Fruit fly (Drosophila melanogaster) whole organism, embryonic: ENCODE results near the gene klar.

Source experiments
- Ada2b ChIP-seq: fragments of 200-800 bp; sonication (Bioruptor generic); IDR thresholded peaks from 2 replicates; pipeline ENCODE4 v1.3.6; 2022; ENCODE audit warnings: missing biosample characterization, missing genetic modification characterization
- Blimp-1 ChIP-seq: fragments of 200-800 bp; sonication (Bioruptor generic); optimal IDR thresholded peaks from 3 replicates; lab custom pipeline; 2018; ENCODE audit warnings: missing biosample characterization, missing genetic modification characterization, mild to moderate bottlenecking, moderate library complexity, missing genetic modification reagents
- Bteb2 ChIP-seq: fragments of 200-800 bp; sonication (Bioruptor generic); optimal IDR thresholded peaks from 2 replicates; lab custom pipeline; 2016; ENCODE audit warnings: missing biosample characterization, missing genetic modification characterization
- CG10209 ChIP-seq: fragments of 200-800 bp; sonication (Bioruptor generic); optimal IDR thresholded peaks from 3 replicates; lab custom pipeline; 2017; ENCODE audit warnings: missing biosample characterization, mild to moderate bottlenecking, missing genetic modification characterization, missing genetic modification reagents
- CG10274 ChIP-seq: fragments of 200-800 bp; sonication (Bioruptor generic); optimal IDR thresholded peaks from 3 replicates; lab custom pipeline; 2017; ENCODE audit warnings: missing biosample characterization, mild to moderate bottlenecking, missing genetic modification characterization
- CG10321 ChIP-seq: fragments of 200-800 bp; sonication (Bioruptor generic); IDR thresholded peaks from 2 replicates; pipeline ENCODE4 v1.3.6; 2022; ENCODE audit warnings: missing biosample characterization, missing genetic modification characterization
- CG10543 ChIP-seq: fragments of 200-800 bp; sonication (Bioruptor generic); optimal IDR thresholded peaks from 3 replicates; lab custom pipeline; 2017; ENCODE audit warnings: missing biosample characterization, mild to moderate bottlenecking, missing genetic modification characterization, moderate library complexity
- CG11504 ChIP-seq: fragments of 200-800 bp; sonication (Bioruptor generic); optimal IDR thresholded peaks from 3 replicates; lab custom pipeline; 2019; ENCODE audit warnings: missing biosample characterization, mild to moderate bottlenecking, missing genetic modification characterization, moderate library complexity
- CG12299 ChIP-seq: fragments of 200-800 bp; sonication (Bioruptor generic); optimal IDR thresholded peaks from 2 replicates; lab custom pipeline; 2018; ENCODE audit warnings: missing biosample characterization, mild to moderate bottlenecking, missing genetic modification characterization
- CG15011 ChIP-seq: fragments of 200-800 bp; sonication (Bioruptor generic); optimal IDR thresholded peaks from 3 replicates; lab custom pipeline; 2018; ENCODE audit warnings: missing biosample characterization, mild to moderate bottlenecking, missing genetic modification characterization
- CG18262 ChIP-seq: fragments of 200-800 bp; optimal IDR thresholded peaks from 3 replicates; lab custom pipeline; 2019; ENCODE audit warnings: missing biosample characterization, mild to moderate bottlenecking, missing genetic modification characterization, moderate library complexity
- CG18599 ChIP-seq: fragments of 200-800 bp; sonication (Bioruptor generic); optimal IDR thresholded peaks from 3 replicates; lab custom pipeline; 2017; ENCODE audit warnings: missing biosample characterization, missing genetic modification characterization, mild to moderate bottlenecking, moderate library complexity, missing genetic modification reagents
- CG18619 ChIP-seq: fragments of 200-800 bp; sonication (Bioruptor generic); optimal IDR thresholded peaks from 3 replicates; lab custom pipeline; 2017; ENCODE audit warnings: missing biosample characterization, mild to moderate bottlenecking, missing genetic modification characterization
- CG2889 ChIP-seq: fragments of 200-800 bp; sonication (Bioruptor generic); IDR thresholded peaks from 3 replicates; pipeline ENCODE4 v1.3.6; 2022; ENCODE audit warnings: missing biosample characterization, missing genetic modification characterization
- CG31388 ChIP-seq: fragments of 200-800 bp; sonication (Bioruptor generic); optimal IDR thresholded peaks from 2 replicates; lab custom pipeline; 2016; ENCODE audit warnings: missing biosample characterization, missing genetic modification characterization
- CG5953 ChIP-seq: fragments of 200-800 bp; sonication (Bioruptor generic); IDR thresholded peaks from 2 replicates; pipeline ENCODE4 v1.3.6; 2022; ENCODE audit warnings: missing biosample characterization, missing genetic modification characterization
- CG6272 ChIP-seq: fragments of 200-800 bp; sonication (Bioruptor generic); IDR thresholded peaks from 2 replicates; pipeline ENCODE4 v1.3.6; 2022; ENCODE audit warnings: missing biosample characterization, missing genetic modification characterization
- CG6689 ChIP-seq: fragments of 200-800 bp; sonication (Bioruptor generic); IDR thresholded peaks from 2 replicates; pipeline ENCODE4 v1.3.6; 2022; ENCODE audit warnings: missing biosample characterization, missing genetic modification characterization
- CG7271 ChIP-seq: fragments of 200-800 bp; sonication (Bioruptor generic); optimal IDR thresholded peaks from 2 replicates; lab custom pipeline; 2018; ENCODE audit warnings: missing biosample characterization, mild to moderate bottlenecking, missing genetic modification characterization, moderate library complexity
- CG7786 ChIP-seq: fragments of 200-800 bp; sonication (Bioruptor generic); optimal IDR thresholded peaks from 2 replicates; lab custom pipeline; 2016; ENCODE audit warnings: missing biosample characterization, missing genetic modification characterization
- CG7839 ChIP-seq: fragments of 200-800 bp; sonication (Bioruptor generic); optimal IDR thresholded peaks from 3 replicates; lab custom pipeline; 2018; ENCODE audit warnings: missing biosample characterization, mild to moderate bottlenecking, missing genetic modification characterization, moderate library complexity
- CG8281 ChIP-seq: fragments of 200-800 bp; sonication (Bioruptor generic); optimal IDR thresholded peaks from 2 replicates; lab custom pipeline; 2018; ENCODE audit warnings: missing biosample characterization, mild to moderate bottlenecking, missing genetic modification characterization, moderate library complexity
- CG8388 ChIP-seq: fragments of 200-800 bp; sonication (Bioruptor generic); optimal IDR thresholded peaks from 2 replicates; lab custom pipeline; 2019; ENCODE audit warnings: missing biosample characterization, mild to moderate bottlenecking, missing genetic modification characterization, moderate library complexity
- CG8765 ChIP-seq: fragments of 200-800 bp; sonication (Bioruptor generic); IDR thresholded peaks from 2 replicates; pipeline ENCODE4 v1.3.6; 2022; ENCODE audit warnings: missing biosample characterization, missing genetic modification characterization
- D19A ChIP-seq: fragments of 200-800 bp; optimal IDR thresholded peaks from 3 replicates; lab custom pipeline; 2019; ENCODE audit warnings: missing biosample characterization, mild to moderate bottlenecking, missing genetic modification characterization, moderate library complexity
- Drgx ChIP-seq: fragments of 200-800 bp; sonication (Bioruptor generic); IDR thresholded peaks from 2 replicates; pipeline ENCODE4 v1.3.6; 2022; ENCODE audit warnings: missing biosample characterization, missing genetic modification characterization
- E2f2 ChIP-seq: fragments of 200-800 bp; sonication (Bioruptor generic); IDR thresholded peaks from 2 replicates; pipeline ENCODE4 v1.3.6; 2022; ENCODE audit warnings: missing biosample characterization, missing genetic modification characterization
- Kr ChIP-seq: fragments of 200-800 bp; sonication (Bioruptor generic); optimal IDR thresholded peaks from 2 replicates; lab custom pipeline; 2017; ENCODE audit warnings: missing biosample characterization, mild to moderate bottlenecking, missing genetic modification characterization
- Myb ChIP-seq: fragments of 200-800 bp; sonication (Bioruptor generic); optimal IDR thresholded peaks from 2 replicates; lab custom pipeline; 2016; ENCODE audit warnings: missing biosample characterization, missing genetic modification characterization
- Nf-YA ChIP-seq: fragments of 200-800 bp; sonication (Bioruptor generic); IDR thresholded peaks from 2 replicates; pipeline ENCODE4 v1.3.6; 2022; ENCODE audit warnings: missing biosample characterization, missing genetic modification characterization
- Nf-YB ChIP-seq: fragments of 200-800 bp; sonication (Bioruptor generic); optimal IDR thresholded peaks from 3 replicates; lab custom pipeline; 2019; ENCODE audit warnings: missing biosample characterization, mild to moderate bottlenecking, missing genetic modification characterization, moderate library complexity
- NfI ChIP-seq: fragments of 200-800 bp; sonication (Bioruptor generic); optimal IDR thresholded peaks from 3 replicates; lab custom pipeline; 2018; ENCODE audit warnings: missing biosample characterization, mild to moderate bottlenecking, missing genetic modification characterization, moderate library complexity
- Sin3A ChIP-seq: fragments of >200 bp; optimal IDR thresholded peaks from 2 replicates; lab custom pipeline; 2018
- ara ChIP-seq: fragments of 200-800 bp; sonication (Bioruptor generic); IDR thresholded peaks from 2 replicates; pipeline ENCODE4 v1.3.6; 2022; ENCODE audit warnings: missing biosample characterization, missing genetic modification characterization
- br ChIP-seq: fragments of >200 bp; optimal IDR thresholded peaks from 2 replicates; lab custom pipeline; 2017
- dm ChIP-seq: fragments of 200-800 bp; sonication (Bioruptor generic); optimal IDR thresholded peaks from 3 replicates; lab custom pipeline; 2016; ENCODE audit warnings: missing biosample characterization, missing genetic modification characterization
- eyg ChIP-seq: fragments of 200-800 bp; sonication (Bioruptor generic); optimal IDR thresholded peaks from 3 replicates; lab custom pipeline; 2016; ENCODE audit warnings: missing biosample characterization, missing genetic modification characterization
- fd96Cb ChIP-seq: fragments of 200-800 bp; sonication (Bioruptor generic); optimal IDR thresholded peaks from 2 replicates; lab custom pipeline; 2018; ENCODE audit warnings: missing biosample characterization, mild to moderate bottlenecking, missing genetic modification characterization, moderate library complexity
- fu2 ChIP-seq: fragments of 200-800 bp; sonication (Bioruptor generic); optimal IDR thresholded peaks from 2 replicates; lab custom pipeline; 2016; ENCODE audit warnings: missing biosample characterization, missing genetic modification characterization
- h ChIP-seq: fragments of >200 bp; optimal IDR thresholded peaks from 2 replicates; lab custom pipeline; 2017
- hkb ChIP-seq, 2 experiments: fragments of 200-800 bp in 1 of 2; fragments of >200 bp in 1 of 2; sonication (Bioruptor generic) in 1 of 2; IDR thresholded peaks in 1 of 2; optimal IDR thresholded peaks in 1 of 2; 2 replicates each; pipeline versions ENCODE4 v1.3.6 to Lab custom; 2017 to 2022; ENCODE audit warnings: missing biosample characterization in 1 of 2, missing genetic modification characterization in 1 of 2
- hth ChIP-seq: fragments of >200 bp; optimal IDR thresholded peaks from 2 replicates; lab custom pipeline; 2017; ENCODE audit warnings: inconsistent platforms
- nom ChIP-seq: fragments of 200-800 bp; sonication (Bioruptor generic); optimal IDR thresholded peaks from 2 replicates; lab custom pipeline; 2017; ENCODE audit warnings: missing biosample characterization, missing genetic modification characterization, mild to moderate bottlenecking, moderate library complexity, missing genetic modification reagents
- onecut ChIP-seq: fragments of 200-800 bp; sonication (Bioruptor generic); IDR thresholded peaks from 2 replicates; pipeline ENCODE4 v1.3.6; 2022; ENCODE audit warnings: missing biosample characterization, missing genetic modification characterization
- prd ChIP-seq, 3 experiments: fragments of >200 bp in 2 of 3; fragments of 200-800 bp in 1 of 3; sonication (Bioruptor generic) in 1 of 3; optimal IDR thresholded peaks in 2 of 3; IDR thresholded peaks in 1 of 3; 2 replicates in 2 of 3; 3 replicates in 1 of 3; pipeline versions ENCODE4 v1.3.6 to Lab custom; 2017 to 2022; ENCODE audit warnings: missing biosample characterization in 1 of 3, missing genetic modification characterization in 1 of 3
- row ChIP-seq: fragments of 200-800 bp; sonication (Bioruptor generic); IDR thresholded peaks from 3 replicates; pipeline ENCODE4 v1.3.6; 2022; ENCODE audit warnings: missing biosample characterization, missing genetic modification characterization
- sd ChIP-seq: fragments of 200-800 bp; sonication (Bioruptor generic); optimal IDR thresholded peaks from 3 replicates; lab custom pipeline; 2018; ENCODE audit warnings: missing biosample characterization, mild to moderate bottlenecking, missing genetic modification characterization, moderate library complexity
- slbo ChIP-seq: fragments of 200-800 bp; sonication (Bioruptor generic); IDR thresholded peaks from 2 replicates; pipeline ENCODE4 v1.3.6; 2022; ENCODE audit warnings: missing biosample characterization, missing genetic modification characterization
- sna ChIP-seq: fragments of 200-800 bp; sonication (Bioruptor generic); IDR thresholded peaks from 2 replicates; pipeline ENCODE4 v1.3.6; 2022; ENCODE audit warnings: missing biosample characterization, missing genetic modification characterization; ENCODE audit not compliant: partially characterized antibody
- sug ChIP-seq: fragments of 200-800 bp; optimal IDR thresholded peaks from 2 replicates; lab custom pipeline; 2019; ENCODE audit warnings: missing biosample characterization, mild to moderate bottlenecking, missing genetic modification characterization, moderate library complexity
- zfh2 ChIP-seq: fragments of 200-800 bp; sonication (Bioruptor generic); optimal IDR thresholded peaks from 2 replicates; lab custom pipeline; 2016; ENCODE audit warnings: missing biosample characterization, missing genetic modification characterization

klar gene

DNA sequence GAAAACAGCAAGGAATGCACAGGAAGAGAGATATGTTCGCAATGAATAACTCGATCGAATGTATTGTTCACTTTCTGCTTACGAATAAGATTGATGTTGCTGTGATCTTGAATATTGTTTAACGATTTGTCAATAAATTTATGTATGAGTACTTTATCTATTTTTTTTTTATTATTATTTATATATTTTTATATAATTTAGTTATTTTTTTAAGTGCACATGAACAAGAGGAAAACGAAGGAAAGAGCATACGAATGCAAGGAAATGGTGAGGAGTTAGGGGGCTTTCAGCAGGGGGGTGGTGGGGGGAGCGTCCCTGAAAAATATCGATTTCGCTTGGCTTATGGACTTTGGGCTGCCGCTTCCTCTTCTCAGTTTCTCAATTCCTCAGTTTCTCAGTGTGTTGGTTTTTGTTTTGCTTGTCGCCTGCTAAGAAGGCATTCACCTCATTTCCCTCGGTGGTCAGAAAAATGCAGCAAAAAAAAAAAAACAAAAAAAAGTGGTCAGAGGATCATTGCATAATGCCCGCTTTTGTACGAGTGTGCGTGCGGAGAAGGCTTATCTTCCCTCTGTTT lies 9.0 kb downstream of the klar start (continued):
- TF ChIP-seq CG11504 (tag; lab: Kevin White, UChicago): peak; percentile 31
- TF ChIP-seq CG10209 (GFP tag; lab: Kevin White, UChicago): no peak
- no peak for TF ChIP-seq CG10321 (GFP tag; lab: Robert Waterston, UW)
- TF ChIP-seq prd (optimal IDR thresholded peaks at IDR 0.05; lab: Kevin White, UChicago): no peak
- TF ChIP-seq prd (GFP tag; IDR thresholded peaks at IDR 0.05; lab: Robert Waterston, UW): no peak
- no peak for TF ChIP-seq CG7786 (GFP tag; lab: Kevin White, UChicago)
- TF ChIP-seq CG6689 (GFP tag; lab: Robert Waterston, UW): no peak
- no peak for TF ChIP-seq CG5953 (GFP tag; lab: Robert Waterston, UW)
- TF ChIP-seq CG31388 (GFP tag; lab: Kevin White, UChicago): no peak
- TF ChIP-seq fd96Cb (tag; lab: Kevin White, UChicago): peak; percentile 2
- TF ChIP-seq Kr: no peak
- TF ChIP-seq CG8388 (GFP tag; lab: Kevin White, UChicago): no peak
- TF ChIP-seq CG12299 (tag; lab: Kevin White, UChicago): no peak
- TF ChIP-seq CG15011: no peak
- no peak for TF ChIP-seq sug (tag; lab: Kevin White, UChicago)
- TF ChIP-seq Nf-YB (GFP tag; lab: Kevin White, UChicago): no peak
- no peak for TF ChIP-seq h (lab: Kevin White, UChicago)
- TF ChIP-seq Nf-YA: no peak
- TF ChIP-seq hkb (optimal IDR thresholded peaks at IDR 0.05; lab: Kevin White, UChicago): no peak
- no peak for TF ChIP-seq hkb (GFP tag; IDR thresholded peaks at IDR 0.05; lab: Robert Waterston, UW)
- TF ChIP-seq Ada2b: no peak
- TF ChIP-seq CG18262 (tag; lab: Kevin White, UChicago): peak; percentile 30
- TF ChIP-seq CG10274 (GFP tag; lab: Kevin White, UChicago): no peak
- no peak for TF ChIP-seq CG7839
- no peak for TF ChIP-seq hth (lab: Kevin White, UChicago)
- TF ChIP-seq onecut (GFP tag; lab: Robert Waterston, UW): peak; percentile 75
- TF ChIP-seq row (GFP tag; lab: Robert Waterston, UW): 0 out of 3 replicates have a peak, but pooled peaks have one; percentile 10
- TF ChIP-seq CG18619 (GFP tag; lab: Kevin White, UChicago): no peak
- TF ChIP-seq CG8765 (GFP tag; lab: Robert Waterston, UW): no peak
- TF ChIP-seq br: no peak
- TF ChIP-seq fu2 (GFP tag; lab: Kevin White, UChicago): no peak
- TF ChIP-seq nom (GFP tag; lab: Kevin White, UChicago): peak; percentile 93
- no peak for TF ChIP-seq NfI
- no peak for TF ChIP-seq CG18599
- no peak for TF ChIP-seq CG6272
- TF ChIP-seq zfh2 (GFP tag; lab: Kevin White, UChicago): no peak
- no peak for TF ChIP-seq Sin3A (lab: Kevin White, UChicago)
- TF ChIP-seq CG7271: no peak
- TF ChIP-seq sd (tag; lab: Kevin White, UChicago): no peak
- TF ChIP-seq slbo (GFP tag; lab: Robert Waterston, UW): no peak
- no peak for TF ChIP-seq Myb (GFP tag; lab: Kevin White, UChicago)
- TF ChIP-seq E2f2 (GFP tag; lab: Robert Waterston, UW): no peak
- TF ChIP-seq CG8281 (tag; lab: Kevin White, UChicago): peak; percentile 85
- TF ChIP-seq eyg (GFP tag; lab: Kevin White, UChicago): no peak
- no peak for TF ChIP-seq dm (GFP tag; lab: Kevin White, UChicago)
- no peak for TF ChIP-seq Bteb2 (GFP tag; lab: Kevin White, UChicago)
- TF ChIP-seq CG2889 (GFP tag; lab: Robert Waterston, UW): no peak
- TF ChIP-seq sna (GFP tag; lab: Robert Waterston, UW): no peak
- no peak for TF ChIP-seq CG10543 (GFP tag; lab: Kevin White, UChicago)
- peak; percentile 41 for TF ChIP-seq Blimp-1
- no peak for TF ChIP-seq ara (GFP tag; lab: Robert Waterston, UW)
- peak; percentile 8 for TF ChIP-seq D19A (tag; lab: Kevin White, UChicago)
- TF ChIP-seq Drgx: peak; percentile 59
